Fruit fly (Drosophila melanogaster) whole organism, prepupa: ENCODE results near the gene Myo61F.

Experiments used
- Blimp-1 ChIP-seq: fragments of 200-800 bp; sonication (Bioruptor generic); optimal IDR thresholded peaks from 3 replicates; lab custom pipeline; 2017; ENCODE audit warnings: missing biosample characterization, missing genetic modification characterization, mild to moderate bottlenecking, moderate library complexity, missing genetic modification reagents
- CG10631 ChIP-seq: fragments of 200-800 bp; sonication (Bioruptor generic); optimal IDR thresholded peaks from 2 replicates; lab custom pipeline; 2016; ENCODE audit warnings: missing biosample characterization, missing genetic modification characterization
- CG10669 ChIP-seq: fragments of 200-800 bp; sonication (Bioruptor generic); optimal IDR thresholded peaks from 3 replicates; lab custom pipeline; 2018; ENCODE audit warnings: missing biosample characterization, mild to moderate bottlenecking, missing genetic modification characterization, moderate library complexity
- CG11294 ChIP-seq: fragments of 200-800 bp; sonication (Bioruptor generic); IDR thresholded peaks from 2 replicates; pipeline ENCODE4 v1.3.6; 2022; ENCODE audit warnings: missing biosample characterization, missing genetic modification characterization
- CG1621 ChIP-seq: fragments of 200-800 bp; sonication (Bioruptor generic); optimal IDR thresholded peaks from 3 replicates; lab custom pipeline; 2018; ENCODE audit warnings: missing biosample characterization, mild to moderate bottlenecking, missing genetic modification characterization
- CG3032 ChIP-seq: fragments of 200-800 bp; optimal IDR thresholded peaks from 2 replicates; lab custom pipeline; 2019; ENCODE audit warnings: missing biosample characterization, mild to moderate bottlenecking, missing genetic modification characterization, moderate library complexity
- CG31627 ChIP-seq: fragments of 200-800 bp; sonication (Bioruptor generic); optimal IDR thresholded peaks from 3 replicates; lab custom pipeline; 2016; ENCODE audit warnings: missing biosample characterization, missing genetic modification characterization
- CG32006 ChIP-seq: fragments of 200-800 bp; sonication (Bioruptor generic); optimal IDR thresholded peaks from 3 replicates; lab custom pipeline; 2017; ENCODE audit warnings: missing biosample characterization, mild to moderate bottlenecking, missing genetic modification characterization
- CG34406 ChIP-seq: fragments of 200-800 bp; sonication (Bioruptor generic); optimal IDR thresholded peaks from 3 replicates; lab custom pipeline; 2016; ENCODE audit warnings: missing biosample characterization, missing genetic modification characterization
- CG3919 ChIP-seq: fragments of 200-800 bp; sonication (Bioruptor generic); optimal IDR thresholded peaks from 3 replicates; lab custom pipeline; 2016; ENCODE audit warnings: missing biosample characterization, missing genetic modification characterization
- CG6163 ChIP-seq: fragments of 200-800 bp; sonication (Bioruptor generic); IDR thresholded peaks from 3 replicates; pipeline ENCODE4 v1.3.6; 2022; ENCODE audit warnings: missing biosample characterization, missing genetic modification characterization
- CG6276 ChIP-seq: fragments of 200-800 bp; sonication (Bioruptor generic); optimal IDR thresholded peaks from 2 replicates; lab custom pipeline; 2017; ENCODE audit warnings: missing biosample characterization, mild to moderate bottlenecking, missing genetic modification characterization
- CG6854 ChIP-seq: fragments of 200-800 bp; sonication (Bioruptor generic); optimal IDR thresholded peaks from 2 replicates; lab custom pipeline; 2017; ENCODE audit warnings: missing biosample characterization, mild to moderate bottlenecking, missing genetic modification characterization
- CG7368 ChIP-seq: fragments of 200-800 bp; sonication (Bioruptor generic); optimal IDR thresholded peaks from 3 replicates; lab custom pipeline; 2016; ENCODE audit warnings: missing biosample characterization, missing genetic modification characterization
- CG8119 ChIP-seq: fragments of 200-800 bp; sonication (Bioruptor generic); IDR thresholded peaks from 3 replicates; pipeline ENCODE4 v1.3.6; 2022; ENCODE audit warnings: missing biosample characterization, missing genetic modification characterization
- Eip78C ChIP-seq: fragments of 200-800 bp; sonication (Bioruptor generic); peaks from one replicate; lab custom pipeline; 2016; ENCODE audit warnings: missing biosample characterization, missing genetic modification characterization
- Eip93F ChIP-seq: fragments of 200-800 bp; sonication (Bioruptor generic); optimal IDR thresholded peaks from 2 replicates; lab custom pipeline; 2016; ENCODE audit warnings: missing biosample characterization, mild to moderate bottlenecking, missing genetic modification characterization
- Hr4 ChIP-seq: fragments of 200-800 bp; sonication (Bioruptor generic); optimal IDR thresholded peaks from 3 replicates; lab custom pipeline; 2016; ENCODE audit warnings: missing biosample characterization, missing genetic modification characterization
- Lpt ChIP-seq: fragments of 200-800 bp; sonication (Bioruptor generic); optimal IDR thresholded peaks from 3 replicates; lab custom pipeline; 2016; ENCODE audit warnings: missing biosample characterization, missing genetic modification characterization
- OdsH ChIP-seq: fragments of 200-800 bp; sonication (Bioruptor generic); optimal IDR thresholded peaks from 3 replicates; lab custom pipeline; 2016; ENCODE audit warnings: missing biosample characterization, missing genetic modification characterization
- Sox14 ChIP-seq: fragments of 200-800 bp; sonication (Bioruptor generic); optimal IDR thresholded peaks from 3 replicates; lab custom pipeline; 2016; ENCODE audit warnings: missing biosample characterization, missing genetic modification characterization
- acj6 ChIP-seq: fragments of 200-800 bp; sonication (Bioruptor generic); optimal IDR thresholded peaks from 3 replicates; lab custom pipeline; 2016; ENCODE audit warnings: missing biosample characterization, missing genetic modification characterization
- dsx ChIP-seq: fragments of 200-800 bp; optimal IDR thresholded peaks from 3 replicates; lab custom pipeline; 2019; ENCODE audit warnings: missing biosample characterization, mild to moderate bottlenecking, missing genetic modification characterization, moderate library complexity; ENCODE audit not compliant: poor library complexity, severe bottlenecking
- esn ChIP-seq: fragments of 200-800 bp; sonication (Bioruptor generic); optimal IDR thresholded peaks from 2 replicates; lab custom pipeline; 2016; ENCODE audit warnings: missing biosample characterization, mild to moderate bottlenecking, missing genetic modification characterization, moderate library complexity
- fkh ChIP-seq: fragments of 200-800 bp; sonication (Bioruptor generic); optimal IDR thresholded peaks from 3 replicates; lab custom pipeline; 2017; ENCODE audit warnings: missing biosample characterization, mild to moderate bottlenecking, missing genetic modification characterization, moderate library complexity
- lz ChIP-seq: fragments of 200-800 bp; sonication (Bioruptor generic); optimal IDR thresholded peaks from 3 replicates; lab custom pipeline; 2016; ENCODE audit warnings: missing biosample characterization, missing genetic modification characterization
- spab ChIP-seq: fragments of 200-800 bp; sonication (Bioruptor generic); optimal IDR thresholded peaks from 2 replicates; lab custom pipeline; 2017; ENCODE audit warnings: missing biosample characterization, mild to moderate bottlenecking, missing genetic modification characterization, missing genetic modification reagents
- ss ChIP-seq, 2 experiments: fragments of 200-800 bp; sonication (Bioruptor generic); optimal IDR thresholded peaks; 2 replicates in 1 of 2; 3 replicates in 1 of 2; lab custom pipeline; 2017 to 2018; ENCODE audit warnings: mild to moderate bottlenecking in 2 of 2, missing biosample characterization in 2 of 2, missing genetic modification characterization in 2 of 2, moderate library complexity in 1 of 2
- svp ChIP-seq: fragments of 200-800 bp; sonication (Bioruptor generic); peaks from one replicate; lab custom pipeline; 2016; ENCODE audit warnings: missing biosample characterization, missing genetic modification characterization
- vri ChIP-seq: fragments of 200-800 bp; sonication (Bioruptor generic); optimal IDR thresholded peaks from 3 replicates; lab custom pipeline; 2016; ENCODE audit warnings: missing biosample characterization, mild to moderate bottlenecking, missing genetic modification characterization

Gene Myo61F

DNA sequence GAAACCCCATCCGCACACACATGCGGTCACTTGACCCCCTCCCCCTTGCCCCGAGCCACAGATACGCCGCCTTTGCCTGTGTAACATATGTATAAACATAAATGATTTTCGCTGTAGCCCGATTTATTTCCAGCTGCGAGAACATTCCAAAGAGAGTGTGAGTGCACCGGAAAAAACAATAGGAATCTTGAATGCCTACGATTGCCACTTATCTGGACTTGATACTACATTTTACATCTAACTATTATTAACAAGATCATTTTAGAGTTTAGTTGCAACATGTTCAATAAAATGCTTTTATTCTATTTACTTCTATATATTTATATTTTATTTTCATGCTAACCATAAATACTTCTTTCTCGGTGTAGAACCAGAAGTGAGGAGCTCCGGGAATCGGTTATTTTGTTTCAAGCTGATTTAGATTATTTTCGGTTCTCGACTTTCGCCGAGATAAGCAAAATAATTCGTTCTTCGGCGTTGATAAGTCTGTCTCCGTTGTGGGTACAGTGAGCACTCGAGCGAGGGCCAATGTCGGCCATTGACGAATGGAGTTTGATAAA lies 18.1 kb upstream of the Myo61F start (continued):
- peak; percentile 88 for TF ChIP-seq Eip78C (GFP tag; lab: Kevin White, UChicago)
- peak; percentile 29 for TF ChIP-seq Lpt
- no peak for TF ChIP-seq CG7368
- TF ChIP-seq Hr4 = no peak
- no peak for TF ChIP-seq CG10669 (GFP tag; lab: Kevin White, UChicago)
- TF ChIP-seq OdsH (GFP tag; lab: Kevin White, UChicago) = no peak
- TF ChIP-seq CG1621 (tag; lab: Kevin White, UChicago) = peak; percentile 29
- TF ChIP-seq CG31627 (GFP tag; lab: Kevin White, UChicago) = peak; percentile 58
- peak; percentile 62 for TF ChIP-seq dsx (GFP tag; lab: Kevin White, UChicago)
- TF ChIP-seq Eip93F (GFP tag; lab: Kevin White, UChicago) = peak; percentile 43
- TF ChIP-seq CG32006 (GFP tag; lab: Kevin White, UChicago) = no peak
- TF ChIP-seq CG6163 (GFP tag; lab: Robert Waterston, UW) = peak; percentile 40; the same call in 1 of the 3 replicates
- no peak for TF ChIP-seq CG6276 (GFP tag; lab: Kevin White, UChicago)
- TF ChIP-seq lz (GFP tag; lab: Kevin White, UChicago) = peak; percentile 52
- TF ChIP-seq CG3032 (tag; lab: Kevin White, UChicago) = peak; percentile 58
- TF ChIP-seq vri (GFP tag; lab: Kevin White, UChicago) = peak; percentile 32
- TF ChIP-seq, all 60 proteins: peak for 35

dm6 chr3L:1302234-1302949 lies 15.9 kb upstream of the Myo61F start, which contains the start of the genes Rac1 and Acat2:
TSS of gene Rac1 (minus strand) at chr3L:1302683.
TSS of gene Acat2 (plus strand) at chr3L:1302944.
- TF ChIP-seq acj6 (GFP tag; lab: Kevin White, UChicago) = no peak
- no peak for TF ChIP-seq CG32006 (GFP tag; lab: Kevin White, UChicago)
- peak; percentile 56 for TF ChIP-seq fkh
- TF ChIP-seq CG31627 (GFP tag; lab: Kevin White, UChicago) = peak; percentile 1
- no peak for TF ChIP-seq CG10669 (GFP tag; lab: Kevin White, UChicago)
- no peak for TF ChIP-seq CG34406
- peak; percentile 48 for TF ChIP-seq Sox14

DNA sequence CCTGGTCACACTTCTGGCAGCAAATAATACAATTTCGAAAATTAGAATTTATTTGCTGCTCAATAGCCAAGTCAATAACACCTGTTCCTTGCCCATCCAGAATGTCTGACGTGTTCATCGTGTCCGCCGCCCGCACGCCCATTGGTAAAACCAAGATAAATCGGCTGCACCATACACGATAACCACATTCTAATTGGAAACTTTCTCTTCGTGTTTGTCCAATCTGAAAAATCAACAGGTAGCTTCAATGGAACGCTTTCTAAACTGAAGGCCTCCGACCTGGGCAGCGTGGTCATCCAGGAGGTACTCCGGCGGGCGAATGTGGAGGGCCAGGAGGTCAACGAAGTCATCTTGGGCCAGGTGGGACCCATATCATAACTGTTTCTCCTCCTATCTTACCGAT lies 15.3 kb upstream of the Myo61F start:
- no peak for TF ChIP-seq vri (GFP tag; lab: Kevin White, UChicago)
- TF ChIP-seq CG8119 = no peak
- no peak for TF ChIP-seq svp (GFP tag; lab: Kevin White, UChicago)
- no peak for TF ChIP-seq CG32006 (GFP tag; lab: Kevin White, UChicago)
- no peak for TF ChIP-seq CG11294 (GFP tag; lab: Robert Waterston, UW)
- no peak for TF ChIP-seq CG3919
- no peak for TF ChIP-seq CG10631 (GFP tag; lab: Kevin White, UChicago)
- no peak for TF ChIP-seq spab

DNA sequence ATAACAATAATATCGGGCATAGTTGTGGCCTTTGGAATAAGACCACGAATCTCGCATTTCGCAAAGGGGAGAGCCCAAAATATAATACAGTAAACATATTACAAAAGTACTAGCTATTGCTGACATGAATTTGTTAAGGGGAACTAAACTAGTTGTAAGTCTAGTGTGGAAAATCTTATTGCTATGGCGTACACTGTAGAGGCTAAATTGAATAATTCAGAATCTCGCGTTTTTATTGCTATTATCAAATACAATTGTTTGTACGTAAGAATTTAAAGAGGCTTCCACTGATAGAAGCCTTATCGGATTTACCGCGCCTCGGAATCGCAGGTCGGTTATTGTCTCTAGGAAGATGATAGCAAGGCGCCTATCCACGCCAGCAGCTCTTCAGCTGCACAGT lies 13.0 kb upstream of the Myo61F start:
- TF ChIP-seq CG6854 (GFP tag; lab: Kevin White, UChicago) (no peak), CG31627 (GFP tag; lab: Kevin White, UChicago) (no peak), svp (GFP tag; lab: Kevin White, UChicago) (peak; percentile 90), CG32006 (GFP tag; lab: Kevin White, UChicago) (no peak), vri (GFP tag; lab: Kevin White, UChicago) (peak; percentile 91)

DNA sequence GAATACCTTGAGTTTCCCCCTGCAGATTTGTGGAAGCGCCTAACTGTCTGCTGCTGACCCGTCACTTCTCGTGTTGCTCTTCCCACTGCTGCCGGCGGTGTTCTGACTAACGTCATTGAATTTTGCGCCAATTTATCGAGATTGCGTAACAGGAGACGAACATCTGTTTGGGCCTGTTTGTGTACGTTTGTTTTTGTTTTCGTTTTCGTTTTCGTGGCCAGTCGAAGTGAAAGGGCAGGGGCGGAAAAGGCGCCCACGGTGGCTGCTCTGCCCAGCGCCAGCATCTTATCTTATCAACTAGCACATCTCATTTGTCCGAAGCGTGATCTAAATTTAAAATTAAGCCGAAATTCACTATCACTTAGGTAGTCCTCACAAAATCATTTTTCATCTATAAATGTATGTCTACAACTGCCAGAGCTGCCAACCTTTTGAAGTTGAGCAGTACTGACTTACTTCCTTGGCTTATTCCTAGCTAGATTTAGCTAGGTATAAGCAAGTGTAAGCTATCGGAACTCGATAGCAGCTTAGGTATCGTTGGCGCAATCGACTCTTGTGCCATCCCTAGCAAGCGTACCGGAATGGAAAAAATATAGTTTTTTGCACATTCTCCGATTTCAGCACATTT lies 11.2 kb upstream of the Myo61F start, which contains the start of the genes Ctr9 and Nt5a:
Gene Ctr9 (plus strand): TSS at position 220 of the 628 bp plus-strand sequence.
Gene Nt5a (minus strand): TSS at position 414 of the 628 bp plus-strand sequence.
- TF ChIP-seq CG31627 (GFP tag; lab: Kevin White, UChicago) (peak; percentile 50), CG6163 (GFP tag; lab: Robert Waterston, UW) (0 out of 3 replicates have a peak, but pooled peaks have one; percentile 32), svp (GFP tag; lab: Kevin White, UChicago) (peak; percentile 42), CG32006 (GFP tag; lab: Kevin White, UChicago) (no peak), esn (peak; percentile 56), Blimp-1 (GFP tag; lab: Kevin White, UChicago) (peak; percentile 68), CG3032 (tag; lab: Kevin White, UChicago) (peak; percentile 50), ss (GFP tag; optimal IDR thresholded peaks at IDR 0.05; lab: Kevin White, UChicago) (no peak), vri (GFP tag; lab: Kevin White, UChicago) (peak; percentile 100)
- TF ChIP-seq, all 60 proteins: peak for 7
